Fruit fly (Drosophila melanogaster): ENCODE results near the gene CG14402.

DNA sequence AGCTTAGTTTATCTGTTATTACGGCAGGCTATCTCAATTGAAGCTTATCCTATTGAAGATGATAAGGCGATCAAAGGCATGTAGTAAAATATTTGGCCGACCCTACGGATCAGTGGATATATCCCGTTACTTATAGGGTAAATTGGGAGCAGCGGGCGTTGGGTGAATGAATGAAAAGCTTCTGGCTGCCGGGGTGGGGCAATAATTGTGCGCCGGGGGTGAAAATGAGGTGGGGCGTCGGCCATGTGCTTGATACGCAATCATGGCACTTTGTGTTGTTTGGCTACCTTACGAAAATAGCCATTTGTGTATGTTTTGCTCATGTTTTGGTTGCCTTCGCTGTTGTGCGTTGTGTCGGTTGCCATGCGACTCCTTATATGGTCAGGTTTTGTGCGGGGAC lies 47.3 kb upstream of the CG14402 start:
- TF ChIP-seq CG8159 (tag; optimal IDR thresholded peaks at IDR 0.05) (no peak), CG32121 (GFP tag; IDR thresholded peaks at IDR 0.05) (no peak), Snoo (tag; optimal IDR thresholded peaks at IDR 0.05) (no peak), EcR (GFP tag; optimal IDR thresholded peaks at IDR 0.05) (no peak), CG14655 (GFP tag; optimal IDR thresholded peaks at IDR 0.05) (no peak), CG12605 (GFP tag; IDR thresholded peaks at IDR 0.05) (no peak), D1 (tag; optimal IDR thresholded peaks at IDR 0.05) (no peak), rn (GFP tag; IDR thresholded peaks at IDR 0.05) (no peak), CG8301 (tag; optimal IDR thresholded peaks at IDR 0.05) (no peak)

All from whole organism, pupa.